Fruit fly (Drosophila melanogaster) whole organism, prepupa: Measurements from ENCODE around the gene Axn.
A peak's percentile ranks its signal among the peaks of the same experiment; 100 is the strongest.

Source experiments
- CG10669 ChIP-seq: fragments of 200-800 bp; sonication (Bioruptor generic); optimal IDR thresholded peaks from 3 replicates; lab custom pipeline; 2018; ENCODE audit warnings: missing biosample characterization, mild to moderate bottlenecking, missing genetic modification characterization, moderate library complexity
- CG16779 ChIP-seq: fragments of 200-800 bp; sonication (Bioruptor generic); optimal IDR thresholded peaks from 3 replicates; lab custom pipeline; 2017; ENCODE audit warnings: missing biosample characterization, mild to moderate bottlenecking, missing genetic modification characterization
- CG6163 ChIP-seq: fragments of 200-800 bp; sonication (Bioruptor generic); IDR thresholded peaks from 3 replicates; pipeline ENCODE4 v1.3.6; 2022; ENCODE audit warnings: missing biosample characterization, missing genetic modification characterization
- CG6276 ChIP-seq: fragments of 200-800 bp; sonication (Bioruptor generic); optimal IDR thresholded peaks from 2 replicates; lab custom pipeline; 2017; ENCODE audit warnings: missing biosample characterization, mild to moderate bottlenecking, missing genetic modification characterization
- CG6808 ChIP-seq: fragments of 200-800 bp; sonication (Bioruptor generic); optimal IDR thresholded peaks from 3 replicates; lab custom pipeline; 2017; ENCODE audit warnings: missing biosample characterization, missing genetic modification characterization, mild to moderate bottlenecking, moderate library complexity, missing genetic modification reagents
- CG8119 ChIP-seq: fragments of 200-800 bp; sonication (Bioruptor generic); IDR thresholded peaks from 3 replicates; pipeline ENCODE4 v1.3.6; 2022; ENCODE audit warnings: missing biosample characterization, missing genetic modification characterization
- Ets21C ChIP-seq: fragments of 200-800 bp; sonication (Bioruptor generic); optimal IDR thresholded peaks from 3 replicates; lab custom pipeline; 2016; ENCODE audit warnings: missing biosample characterization, missing genetic modification characterization
- Smox ChIP-seq: fragments of 200-800 bp; sonication (Bioruptor generic); optimal IDR thresholded peaks from 3 replicates; lab custom pipeline; 2016; ENCODE audit warnings: missing biosample characterization, missing genetic modification characterization
- dac ChIP-seq: fragments of 200-800 bp; sonication (Bioruptor generic); optimal IDR thresholded peaks from 2 replicates; lab custom pipeline; 2017; ENCODE audit warnings: missing biosample characterization, mild to moderate bottlenecking, missing genetic modification characterization

- no peak for TF ChIP-seq CG16779 (tag; lab: Kevin White, UChicago)
- peak; percentile 46; the same call in 1 of the 3 replicates for TF ChIP-seq CG8119 (GFP tag; lab: Robert Waterston, UW)
- no peak for TF ChIP-seq CG6276 (GFP tag; lab: Kevin White, UChicago)
- TF ChIP-seq CG6808 (GFP tag; lab: Kevin White, UChicago), result no peak
- TF ChIP-seq CG10669, result no peak
- TF ChIP-seq Smox (GFP tag; lab: Kevin White, UChicago), result no peak
- no peak for TF ChIP-seq dac (GFP tag; lab: Kevin White, UChicago)
- peak; percentile 59 for TF ChIP-seq CG6163 (GFP tag; lab: Robert Waterston, UW)
- no peak for TF ChIP-seq Ets21C (GFP tag; lab: Kevin White, UChicago)
These were observed 9.8 kb upstream of the Axn start for dm6 chr3R:30012602-30013489.
